Worm (Caenorhabditis elegans) whole organism, L4 larva: ENCODE measurements around the gene C13A10.1.

Source experiments
- D1046.2 ChIP-seq: fragments of 200-800 bp; sonication (Bioruptor generic); IDR thresholded peaks from 2 replicates; pipeline ENCODE4 v1.3.6; 2022; ENCODE audit warnings: missing genetic modification characterization, missing compliant biosample characterization
- F10B5.3 ChIP-seq: sonication (generic microtip); optimal IDR thresholded peaks from 2 replicates; lab custom pipeline; 2016; ENCODE audit warnings: mild to moderate bottlenecking, missing genetic modification characterization, missing compliant biosample characterization
- F26F4.8 ChIP-seq: fragments of 200-800 bp; sonication (Bioruptor generic); conservative IDR thresholded peaks from 2 replicates; pipeline ENCODE4 v1.3.6; 2022; ENCODE audit warnings: missing genetic modification characterization, missing compliant biosample characterization
- F49E8.2 ChIP-seq: sonication (generic microtip); optimal IDR thresholded peaks from 2 replicates; lab custom pipeline; 2016; ENCODE audit warnings: missing compliant biosample characterization, mild to moderate bottlenecking, missing genetic modification characterization, borderline replicate concordance
- R02D3.7 ChIP-seq: fragments of 150-350 bp; sonication (generic microtip); optimal IDR thresholded peaks from 3 replicates; lab custom pipeline; 2014; ENCODE audit warnings: missing biosample characterization, missing genetic modification characterization
- T20F7.1 ChIP-seq: fragments of 200-800 bp; sonication (Bioruptor generic); optimal IDR thresholded peaks from 2 replicates; lab custom pipeline; 2018; ENCODE audit warnings: mild to moderate bottlenecking, missing genetic modification characterization, missing compliant biosample characterization
- T26A8.4 ChIP-seq: fragments of 200-800 bp; sonication (Bioruptor generic); IDR thresholded peaks from 2 replicates; pipeline ENCODE4 v1.3.6; 2022; ENCODE audit warnings: missing genetic modification characterization, missing compliant biosample characterization
- Y105C5A.15 ChIP-seq: fragments of 200-800 bp; sonication (Bioruptor generic); IDR thresholded peaks from 2 replicates; pipeline ENCODE4 v1.3.6; 2022; ENCODE audit warnings: missing genetic modification characterization, missing compliant biosample characterization
- Y48G9A.11 ChIP-seq: fragments of 200-800 bp; sonication (Bioruptor generic); IDR thresholded peaks from 2 replicates; pipeline ENCODE4 v1.3.6; 2022; ENCODE audit warnings: missing genetic modification reagents, missing genetic modification characterization, missing compliant biosample characterization
- Y5F2A.4 ChIP-seq: fragments of 200-800 bp; sonication (Bioruptor generic); optimal IDR thresholded peaks from 2 replicates; lab custom pipeline; 2018; ENCODE audit warnings: mild to moderate bottlenecking, missing genetic modification characterization, missing compliant biosample characterization
- attf-4 ChIP-seq: sonication (generic microtip); optimal IDR thresholded peaks from 3 replicates; lab custom pipeline; 2017; ENCODE audit warnings: missing biosample characterization, missing genetic modification characterization
- ceh-28 ChIP-seq: fragments of 150-350 bp; optimal IDR thresholded peaks from 2 replicates; lab custom pipeline; 2014; ENCODE audit warnings: missing biosample characterization, missing genetic modification reagents, missing genetic modification characterization
- ceh-32 ChIP-seq: sonication (generic microtip); optimal IDR thresholded peaks from 2 replicates; lab custom pipeline; 2016; ENCODE audit warnings: mild to moderate bottlenecking, missing genetic modification characterization, missing compliant biosample characterization; ENCODE audit not compliant: poor library complexity
- ces-1 ChIP-seq: fragments of 150-350 bp; sonication (generic microtip); optimal IDR thresholded peaks from 4 replicates; lab custom pipeline; 2014; ENCODE audit warnings: missing biosample characterization, missing genetic modification reagents, missing genetic modification characterization
- daf-12 ChIP-seq: fragments of 150-350 bp; optimal IDR thresholded peaks from 2 replicates; lab custom pipeline; 2014; ENCODE audit warnings: missing biosample characterization, missing genetic modification reagents, missing genetic modification characterization
- daf-19 ChIP-seq: fragments of 200-800 bp; sonication (Bioruptor generic); conservative IDR thresholded peaks from 2 replicates; pipeline ENCODE4 v1.3.6; 2022; ENCODE audit warnings: missing genetic modification characterization, missing compliant biosample characterization
- daf-8 ChIP-seq: fragments of 200-800 bp; sonication (Bioruptor generic); IDR thresholded peaks from 2 replicates; pipeline ENCODE4 v1.3.6; 2022; ENCODE audit warnings: missing genetic modification characterization, missing compliant biosample characterization
- dpl-1 ChIP-seq: fragments of 150-350 bp; optimal IDR thresholded peaks from 2 replicates; lab custom pipeline; 2014; ENCODE audit warnings: missing biosample characterization, missing genetic modification reagents, missing genetic modification characterization
- duxl-1 ChIP-seq: sonication (generic microtip); optimal IDR thresholded peaks from 2 replicates; lab custom pipeline; 2016; ENCODE audit warnings: mild to moderate bottlenecking, missing genetic modification characterization, moderate library complexity, missing compliant biosample characterization; ENCODE audit not compliant: poor library complexity
- egl-43 ChIP-seq: fragments of 200-800 bp; sonication (Bioruptor generic); IDR thresholded peaks from 2 replicates; pipeline ENCODE4 v1.3.6; 2022; ENCODE audit warnings: missing genetic modification reagents, missing genetic modification characterization, missing compliant biosample characterization
- fos-1 ChIP-seq: fragments of 150-350 bp; optimal IDR thresholded peaks from 2 replicates; lab custom pipeline; 2014; ENCODE audit warnings: missing biosample characterization, missing genetic modification characterization
- gei-8 ChIP-seq: fragments of 200-800 bp; sonication (Bioruptor generic); optimal IDR thresholded peaks from 2 replicates; lab custom pipeline; 2018; ENCODE audit warnings: mild to moderate bottlenecking, missing genetic modification characterization, missing compliant biosample characterization
- hif-1 ChIP-seq, 2 experiments: sonication (generic microtip); optimal IDR thresholded peaks; 2 replicates each; lab custom pipeline; 2016 to 2017; ENCODE audit warnings: missing compliant biosample characterization in 2 of 2, missing genetic modification characterization in 2 of 2, missing genetic modification reagents in 2 of 2, missing genotype in 2 of 2, mild to moderate bottlenecking in 1 of 2
- hlh-11 ChIP-seq: fragments of 200-800 bp; sonication (Bioruptor generic); optimal IDR thresholded peaks from 2 replicates; lab custom pipeline; 2018; ENCODE audit warnings: mild to moderate bottlenecking, missing genetic modification characterization, missing compliant biosample characterization
- hlh-30 ChIP-seq: sonication (generic microtip); optimal IDR thresholded peaks from 2 replicates; lab custom pipeline; 2017; ENCODE audit warnings: antibody characterized with exemption, mild to moderate bottlenecking, missing genetic modification characterization, missing compliant biosample characterization; ENCODE audit not compliant: insufficient read depth
- jun-1 ChIP-seq: fragments of 150-350 bp; optimal IDR thresholded peaks from 2 replicates; lab custom pipeline; 2014; ENCODE audit warnings: missing biosample characterization, missing genetic modification reagents, missing genetic modification characterization
- lin-29 ChIP-seq: fragments of 200-800 bp; sonication (Bioruptor generic); IDR thresholded peaks from 2 replicates; pipeline ENCODE4 v1.3.6; 2022; ENCODE audit warnings: missing genetic modification reagents, missing genetic modification characterization, missing compliant biosample characterization
- lin-38 ChIP-seq: fragments of 200-800 bp; sonication (Bioruptor generic); IDR thresholded peaks from 2 replicates; pipeline ENCODE4 v1.3.6; 2022; ENCODE audit warnings: missing genetic modification reagents, missing genetic modification characterization, missing compliant biosample characterization
- madf-5 ChIP-seq, 2 experiments: fragments of 200-800 bp; sonication (Bioruptor generic); IDR thresholded peaks; 2 replicates each; pipeline ENCODE4 v1.3.6; 2022; ENCODE audit warnings: missing compliant biosample characterization in 2 of 2, missing genetic modification characterization in 2 of 2
- madf-9 ChIP-seq: fragments of 200-800 bp; sonication (Bioruptor generic); conservative IDR thresholded peaks from 2 replicates; pipeline ENCODE4 v1.3.6; 2022; ENCODE audit warnings: missing genetic modification reagents, missing genetic modification characterization, missing compliant biosample characterization
- mdl-1 ChIP-seq, 2 experiments: fragments of 150-350 bp in 1 of 2; sonication (generic microtip) in 1 of 2; optimal IDR thresholded peaks; 2 replicates each; lab custom pipeline; 2014 to 2017; ENCODE audit warnings: missing biosample characterization in 2 of 2, missing genetic modification characterization in 2 of 2
- mdt-29 ChIP-seq: fragments of 200-800 bp; sonication (Bioruptor generic); IDR thresholded peaks from 2 replicates; pipeline ENCODE4 v1.3.6; 2022; ENCODE audit warnings: missing genetic modification reagents, missing genetic modification characterization, missing compliant biosample characterization
- nhr-10 ChIP-seq: fragments of 150-350 bp; optimal IDR thresholded peaks from 2 replicates; lab custom pipeline; 2014; ENCODE audit warnings: missing biosample characterization, missing genetic modification characterization
- nhr-11 ChIP-seq: fragments of 150-350 bp; optimal IDR thresholded peaks from 2 replicates; lab custom pipeline; 2014; ENCODE audit warnings: missing biosample characterization, missing genetic modification characterization
- nhr-111 ChIP-seq: fragments of 200-800 bp; sonication (Bioruptor generic); optimal IDR thresholded peaks from 2 replicates; lab custom pipeline; 2018; ENCODE audit warnings: mild to moderate bottlenecking, missing genetic modification characterization, missing compliant biosample characterization
- nhr-237 ChIP-seq: sonication (generic microtip); optimal IDR thresholded peaks from 2 replicates; lab custom pipeline; 2017; ENCODE audit warnings: missing biosample characterization, missing genetic modification characterization
- nhr-42 ChIP-seq: fragments of 200-800 bp; sonication (Bioruptor generic); IDR thresholded peaks from 2 replicates; pipeline ENCODE4 v1.3.6; 2022; ENCODE audit warnings: missing genetic modification characterization, missing compliant biosample characterization
- nhr-48 ChIP-seq: sonication (generic microtip); optimal IDR thresholded peaks from 2 replicates; lab custom pipeline; 2016; ENCODE audit warnings: mild to moderate bottlenecking, missing genetic modification characterization, missing compliant biosample characterization
- nhr-6 ChIP-seq: fragments of 150-350 bp; optimal IDR thresholded peaks from 2 replicates; lab custom pipeline; 2014; ENCODE audit warnings: missing biosample characterization, missing genetic modification characterization
- nhr-76 ChIP-seq: fragments of 150-350 bp; optimal IDR thresholded peaks from 2 replicates; lab custom pipeline; 2014; ENCODE audit warnings: missing biosample characterization, missing genetic modification characterization
- pqm-1 ChIP-seq: sonication (generic microtip); optimal IDR thresholded peaks from 2 replicates; lab custom pipeline; 2017; ENCODE audit warnings: missing biosample characterization, missing genetic modification characterization
- rbr-2 ChIP-seq: sonication (generic microtip); optimal IDR thresholded peaks from 2 replicates; lab custom pipeline; 2016; ENCODE audit warnings: missing genotype, missing genetic modification characterization, missing compliant biosample characterization
- saeg-2 ChIP-seq: fragments of 200-800 bp; sonication (Bioruptor generic); IDR thresholded peaks from 2 replicates; pipeline ENCODE4 v1.3.6; 2022; ENCODE audit warnings: missing genetic modification reagents, missing genetic modification characterization, missing compliant biosample characterization
- snpc-4 ChIP-seq: fragments of 150-350 bp; optimal IDR thresholded peaks from 2 replicates; lab custom pipeline; 2014; ENCODE audit warnings: missing biosample characterization, missing genetic modification characterization
- tag-97 ChIP-seq: fragments of 200-800 bp; sonication (Bioruptor generic); IDR thresholded peaks from 2 replicates; pipeline ENCODE4 v1.3.6; 2022; ENCODE audit warnings: missing genetic modification characterization, missing compliant biosample characterization
- unc-39 ChIP-seq: sonication (generic microtip); optimal IDR thresholded peaks from 2 replicates; lab custom pipeline; 2017; ENCODE audit warnings: missing biosample characterization, missing genetic modification characterization
- unc-62 ChIP-seq, 3 experiments: fragments of 150-350 bp in 1 of 3; sonication (generic microtip); optimal IDR thresholded peaks in 2 of 3; peaks in 1 of 3; 1 replicate in 1 of 3; 2 replicates in 2 of 3; lab custom pipeline; 2014 to 2017; ENCODE audit warnings: missing biosample characterization in 3 of 3, missing genetic modification characterization in 3 of 3, missing genetic modification reagents in 3 of 3, missing genotype in 1 of 3
- vab-7 ChIP-seq: fragments of 200-800 bp; sonication (Bioruptor generic); IDR thresholded peaks from 2 replicates; pipeline ENCODE4 v1.3.6; 2022; ENCODE audit warnings: missing genetic modification reagents, missing genetic modification characterization, missing compliant biosample characterization
- zfp-2 ChIP-seq: sonication (generic microtip); optimal IDR thresholded peaks from 2 replicates; lab custom pipeline; 2016; ENCODE audit warnings: mild to moderate bottlenecking, missing genetic modification characterization, missing compliant biosample characterization
- ztf-11 ChIP-seq: fragments of 150-350 bp; optimal IDR thresholded peaks from 2 replicates; lab custom pipeline; 2014; ENCODE audit warnings: missing biosample characterization, missing genetic modification characterization
- ztf-7 ChIP-seq: fragments of 150-350 bp; optimal IDR thresholded peaks from 2 replicates; lab custom pipeline; 2014; ENCODE audit warnings: missing biosample characterization, missing genetic modification characterization

The C13A10.1 gene

DNA sequence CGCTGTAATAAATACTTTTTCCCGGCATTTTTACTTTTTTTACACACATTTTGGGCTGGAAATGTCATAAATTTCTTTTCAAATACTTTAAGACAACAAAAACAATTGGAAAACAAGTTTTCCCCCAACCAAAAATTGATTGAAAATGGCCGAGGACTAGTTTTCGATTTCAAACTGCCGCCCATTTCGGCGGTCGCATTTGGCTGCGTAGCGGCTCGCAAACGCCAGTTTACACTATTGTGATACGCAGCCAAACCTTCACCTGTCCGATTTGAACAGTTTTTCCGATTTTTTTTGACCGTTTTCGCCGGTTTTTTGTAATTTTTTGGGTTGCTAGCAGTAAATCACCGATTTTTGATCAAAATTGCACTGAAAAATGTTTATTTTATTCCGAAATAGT is 35.0 kb downstream of the C13A10.1 start (continued):
- TF ChIP-seq hlh-30 (tag; lab: Kevin White, UChicago): peak; percentile 88
- no peak for TF ChIP-seq attf-4
- TF ChIP-seq mdt-29 (GFP tag; lab: Robert Waterston, UW): peak; percentile 91
- TF ChIP-seq mdl-1 (tag; optimal IDR thresholded peaks at IDR 0.05; lab: Kevin White, UChicago): peak; percentile 19 to 67
- no peak for TF ChIP-seq ces-1 (GFP tag; lab: Kevin White, UChicago)
- no peak for TF ChIP-seq ceh-32
- TF ChIP-seq Y48G9A.11 (GFP tag; lab: Robert Waterston, UW): peak; percentile 93
- TF ChIP-seq nhr-237 (tag; lab: Kevin White, UChicago): no peak
- TF ChIP-seq daf-8 (GFP tag; lab: Robert Waterston, UW): no peak
- TF ChIP-seq egl-43 (GFP tag; lab: Robert Waterston, UW): peak; percentile 92
- no peak for TF ChIP-seq unc-39 (tag; lab: Kevin White, UChicago)
- peak; percentile 62 for TF ChIP-seq ztf-7 (tag; lab: Kevin White, UChicago)
- peak; percentile 56 for TF ChIP-seq Y5F2A.4 (GFP tag; lab: Kevin White, UChicago)
- no peak for TF ChIP-seq ceh-28 (tag; lab: Kevin White, UChicago)
- TF ChIP-seq nhr-11: peak; percentile 92
- no peak for TF ChIP-seq R02D3.7 (tag; lab: Kevin White, UChicago)
- TF ChIP-seq T26A8.4 (GFP tag; lab: Robert Waterston, UW): peak; percentile 96
- TF ChIP-seq tag-97 (GFP tag; lab: Robert Waterston, UW): 0 out of 2 replicates have a peak, but pooled peaks have one; percentile 49
- no peak for TF ChIP-seq daf-19
- TF ChIP-seq nhr-111: peak; percentile 15
- TF ChIP-seq unc-62 (GFP tag; optimal IDR thresholded peaks at IDR 0.05 in 1 of 2; lab: Kevin White, UChicago): peak in 1 of 2 experiments; percentile 97
- no peak for TF ChIP-seq unc-62 (tag; optimal IDR thresholded peaks at IDR 0.05; lab: Kevin White, UChicago)
- peak; percentile 65 for TF ChIP-seq nhr-76 (tag; lab: Kevin White, UChicago)
- peak; percentile 83 for TF ChIP-seq duxl-1
- peak; percentile 98 for TF ChIP-seq nhr-6 (tag; lab: Kevin White, UChicago)
- TF ChIP-seq dpl-1 (GFP tag; lab: Kevin White, UChicago): peak; percentile 99
- TF ChIP-seq gei-8: peak; percentile 69
- TF ChIP-seq saeg-2 (GFP tag; lab: Robert Waterston, UW): peak; percentile 90
- peak; percentile 64 to 93 for TF ChIP-seq hif-1 (tag; optimal IDR thresholded peaks at IDR 0.05; lab: Kevin White, UChicago)
- TF ChIP-seq madf-9: peak; percentile 95
- TF ChIP-seq snpc-4: peak; percentile 20
- TF ChIP-seq zfp-2 (tag; lab: Kevin White, UChicago): peak; percentile 98
- no peak for TF ChIP-seq ztf-11 (tag; lab: Kevin White, UChicago)
- TF ChIP-seq madf-5 (GFP tag; IDR thresholded peaks at IDR 0.05; lab: Robert Waterston, UW): peak; percentile 66 to 92; a peak in 2 of 4 replicates
- peak; percentile 93 for TF ChIP-seq T20F7.1 (GFP tag; lab: Kevin White, UChicago)
- peak; percentile 97 for TF ChIP-seq hlh-11
- peak; percentile 82 for TF ChIP-seq jun-1 (tag; lab: Kevin White, UChicago)
- TF ChIP-seq D1046.2 (GFP tag; lab: Robert Waterston, UW): peak; percentile 90
- TF ChIP-seq Y105C5A.15 (GFP tag; lab: Robert Waterston, UW): peak; percentile 80; the same call in 1 of the 2 replicates
- peak; percentile 90 for TF ChIP-seq F49E8.2
- TF ChIP-seq fos-1 (tag; lab: Kevin White, UChicago): no peak
- TF ChIP-seq pqm-1: peak; percentile 40
- peak; percentile 82 for TF ChIP-seq nhr-10 (tag; lab: Kevin White, UChicago)
- TF ChIP-seq nhr-48 (tag; lab: Kevin White, UChicago): peak; percentile 82
- TF ChIP-seq F26F4.8 (GFP tag; lab: Robert Waterston, UW): no peak
- peak; percentile 94 for TF ChIP-seq lin-38 (GFP tag; lab: Robert Waterston, UW)
- peak; percentile 85 for TF ChIP-seq lin-29
- TF ChIP-seq nhr-42 (GFP tag; lab: Robert Waterston, UW): peak; percentile 94
- peak; percentile 96 for TF ChIP-seq rbr-2 (tag; lab: Kevin White, UChicago)
- peak; percentile 92 for TF ChIP-seq vab-7
- TF ChIP-seq F10B5.3: peak; percentile 61
- no peak for TF ChIP-seq daf-12 (tag; lab: Kevin White, UChicago)
